Fruit fly (Drosophila melanogaster): ENCODE results near the gene CG17129.

DNA sequence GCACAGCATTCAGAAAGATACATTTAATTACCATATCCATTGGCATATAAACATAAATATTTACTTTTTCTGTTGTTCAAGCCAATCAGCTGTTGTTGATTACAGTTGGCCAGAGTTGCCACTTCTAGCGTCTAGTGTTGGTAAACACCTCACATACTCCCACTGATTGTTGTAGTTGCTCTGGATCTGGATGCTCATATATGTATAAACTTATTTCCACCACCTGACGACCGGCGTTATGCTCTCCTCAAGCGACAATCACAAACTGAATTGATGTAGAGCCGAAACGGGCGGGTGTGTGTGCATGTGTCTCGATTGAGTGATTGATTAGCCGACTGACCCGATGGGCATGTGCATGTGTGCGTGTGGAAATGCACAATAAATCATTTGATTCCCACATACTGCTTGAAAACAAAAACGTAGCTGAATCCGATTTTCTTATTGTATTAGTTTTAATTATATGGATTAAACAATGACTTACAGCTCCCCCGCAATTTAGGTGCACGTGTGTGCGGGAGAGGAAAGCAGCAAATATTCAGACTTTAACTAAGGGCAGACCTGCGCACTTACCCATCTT lies 1.8 kb upstream of the CG17129 start:
- TF ChIP-seq psq (GFP tag; optimal IDR thresholded peaks at IDR 0.05) (peak; percentile 22), GATAd (GFP tag; optimal IDR thresholded peaks at IDR 0.05) (peak; percentile 39)
